Fruit fly (Drosophila melanogaster): ENCODE measurements around the gene CG5290.

CG5290 gene

dm6 chr3L:17926575-17927276 lies 14.4 kb upstream of the CG5290 start (continued):
- TF ChIP-seq CG6808 (GFP tag; optimal IDR thresholded peaks at IDR 0.05) (peak; percentile 58), pdm3 (GFP tag; optimal IDR thresholded peaks at IDR 0.05) (peak; percentile 48)

dm6 chr3L:17925180-17925753 lies 12.9 kb upstream of the CG5290 start:
- TF ChIP-seq CG34406 (GFP tag; optimal IDR thresholded peaks at IDR 0.05) = no peak
- peak; percentile 27 for TF ChIP-seq CG6808 (GFP tag; optimal IDR thresholded peaks at IDR 0.05)
- TF ChIP-seq Met (GFP tag; optimal IDR thresholded peaks at IDR 0.05) = peak; percentile 2
- TF ChIP-seq CG6163 (GFP tag; IDR thresholded peaks at IDR 0.05) = 0 out of 3 replicates have a peak, but pooled peaks have one; percentile 10
- peak; percentile 76 for TF ChIP-seq vri (GFP tag; optimal IDR thresholded peaks at IDR 0.05)
- TF ChIP-seq Eip78C (GFP tag) = peak; percentile 58
- peak in 1 of 2 experiments; percentile 21 for TF ChIP-seq ss (GFP tag; optimal IDR thresholded peaks at IDR 0.05)
- peak; percentile 23 for TF ChIP-seq CG10669 (GFP tag; optimal IDR thresholded peaks at IDR 0.05)
- TF ChIP-seq CG9139 (GFP tag; optimal IDR thresholded peaks at IDR 0.05) = no peak
- TF ChIP-seq CG8119 (GFP tag; IDR thresholded peaks at IDR 0.05) = 0 out of 3 replicates have a peak, but pooled peaks have one; percentile 32
- TF ChIP-seq CG31627 (GFP tag; optimal IDR thresholded peaks at IDR 0.05) = peak; percentile 4
- TF ChIP-seq svp (GFP tag) = peak; percentile 80
- TF ChIP-seq Eip93F (GFP tag; optimal IDR thresholded peaks at IDR 0.05) = peak; percentile 11
- peak; percentile 6 for TF ChIP-seq Sox14 (GFP tag; optimal IDR thresholded peaks at IDR 0.05)
- no peak for TF ChIP-seq dsx (GFP tag; optimal IDR thresholded peaks at IDR 0.05; ENCODE audit: poor library complexity, severe bottlenecking)

dm6 chr3L:17924005-17924755 lies 11.8 kb upstream of the CG5290 start:
- TF ChIP-seq Eip93F (GFP tag; optimal IDR thresholded peaks at IDR 0.05) (no peak), Eip78C (GFP tag) (peak; percentile 8), svp (GFP tag) (peak; percentile 55), fkh (GFP tag; optimal IDR thresholded peaks at IDR 0.05) (peak; percentile 4)

- no peak for TF ChIP-seq CG11902 (GFP tag; optimal IDR thresholded peaks at IDR 0.05)
- TF ChIP-seq CG1621 (tag; optimal IDR thresholded peaks at IDR 0.05) = no peak
- TF ChIP-seq Ets21C (GFP tag; optimal IDR thresholded peaks at IDR 0.05) = no peak
- TF ChIP-seq pdm3 (GFP tag; optimal IDR thresholded peaks at IDR 0.05) = no peak
- TF ChIP-seq vri (GFP tag; optimal IDR thresholded peaks at IDR 0.05) = peak; percentile 83
- no peak for TF ChIP-seq CG10631 (GFP tag; optimal IDR thresholded peaks at IDR 0.05)
- no peak for TF ChIP-seq Lpt (GFP tag; optimal IDR thresholded peaks at IDR 0.05)
- TF ChIP-seq CG8319 (GFP tag; optimal IDR thresholded peaks at IDR 0.05) = no peak
- peak; percentile 4 for TF ChIP-seq CG9139 (GFP tag; optimal IDR thresholded peaks at IDR 0.05)
- TF ChIP-seq dac (GFP tag; optimal IDR thresholded peaks at IDR 0.05) = no peak
- TF ChIP-seq CG6163 (GFP tag; IDR thresholded peaks at IDR 0.05) = no peak
- TF ChIP-seq dsx (GFP tag; optimal IDR thresholded peaks at IDR 0.05; ENCODE audit: poor library complexity, severe bottlenecking) = no peak
- TF ChIP-seq CG11294 (GFP tag; IDR thresholded peaks at IDR 0.05) = no peak
- TF ChIP-seq CG7368 (GFP tag; optimal IDR thresholded peaks at IDR 0.05) = no peak
- peak; percentile 53 for TF ChIP-seq fkh (GFP tag; optimal IDR thresholded peaks at IDR 0.05)
- TF ChIP-seq svp (GFP tag) = peak; percentile 69
- TF ChIP-seq CG6808 (GFP tag; optimal IDR thresholded peaks at IDR 0.05) = peak; percentile 23
These were observed 10.1 kb upstream of the CG5290 start for dm6 chr3L:17922182-17923102.

dm6 chr3L:17921462-17921861 lies 9.1 kb upstream of the CG5290 start:
- no peak for TF ChIP-seq Hr39 (GFP tag; optimal IDR thresholded peaks at IDR 0.05)
- peak; percentile 90 for TF ChIP-seq svp (GFP tag)
- no peak for TF ChIP-seq Met (GFP tag; optimal IDR thresholded peaks at IDR 0.05)
- TF ChIP-seq fd85E (GFP tag; optimal IDR thresholded peaks at IDR 0.05) = no peak
- TF ChIP-seq Sox102F (GFP tag; optimal IDR thresholded peaks at IDR 0.05) = no peak
- TF ChIP-seq esn (GFP tag; optimal IDR thresholded peaks at IDR 0.05) = no peak
- TF ChIP-seq CG9139 (GFP tag; optimal IDR thresholded peaks at IDR 0.05) = no peak
- TF ChIP-seq CG11294 (GFP tag; IDR thresholded peaks at IDR 0.05) = no peak
- TF ChIP-seq CG34406 (GFP tag; optimal IDR thresholded peaks at IDR 0.05) = no peak
- TF ChIP-seq CG11762 (GFP tag; optimal IDR thresholded peaks at IDR 0.05; ENCODE audit: insufficient read depth) = no peak
- peak; percentile 7 for TF ChIP-seq fkh (GFP tag; optimal IDR thresholded peaks at IDR 0.05)
- no peak for TF ChIP-seq CG7368 (GFP tag; optimal IDR thresholded peaks at IDR 0.05)
- TF ChIP-seq lz (GFP tag; optimal IDR thresholded peaks at IDR 0.05) = no peak
- no peak for TF ChIP-seq dac (GFP tag; optimal IDR thresholded peaks at IDR 0.05)
- no peak for TF ChIP-seq CG6808 (GFP tag; optimal IDR thresholded peaks at IDR 0.05)
- no peak for TF ChIP-seq CG15336 (GFP tag; IDR thresholded peaks at IDR 0.05)
- peak; percentile 48 for TF ChIP-seq vri (GFP tag; optimal IDR thresholded peaks at IDR 0.05)

Data from whole organism, prepupa.